Fruit fly (Drosophila melanogaster): ENCODE measurements around the gene Hipk.

Gene Hipk

DNA sequence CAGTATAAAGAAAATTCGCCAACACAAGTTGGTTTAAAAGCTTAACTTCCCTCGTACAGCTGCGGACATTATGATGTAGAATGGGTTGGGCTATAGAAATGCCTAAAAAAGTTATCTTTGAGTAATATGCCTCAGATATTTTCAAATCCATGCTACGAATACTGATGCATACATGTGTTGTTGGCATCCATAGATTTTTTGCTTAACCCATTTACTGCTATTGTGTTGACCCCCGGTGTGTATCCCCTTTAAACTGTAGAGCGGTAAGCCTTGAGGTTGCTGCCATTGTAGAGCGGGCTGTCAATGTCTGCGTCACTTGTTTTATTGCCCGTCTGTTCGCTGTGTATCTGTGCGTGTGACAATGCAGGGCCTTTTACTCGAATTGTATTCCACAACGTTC is 10.1 kb downstream of the Hipk start (continued):
- TF ChIP-seq maf-S (GFP tag; optimal IDR thresholded peaks at IDR 0.05) (peak; percentile 67), Dek (tag; optimal IDR thresholded peaks at IDR 0.05) (peak; percentile 59), ATbp (GFP tag; optimal IDR thresholded peaks at IDR 0.05) (peak; percentile 51), TFAM (GFP tag; optimal IDR thresholded peaks at IDR 0.05) (no peak), dimm (GFP tag; IDR thresholded peaks at IDR 0.05) (peak; percentile 52), CG10543 (GFP tag; optimal IDR thresholded peaks at IDR 0.05) (peak; percentile 9), H15 (GFP tag; IDR thresholded peaks at IDR 0.05) (peak; percentile 73; the same call in 2 of the 3 replicates), ttk (GFP tag; IDR thresholded peaks at IDR 0.05) (peak; percentile 55; the same call in 1 of the 2 replicates), Doc2 (GFP tag; IDR thresholded peaks at IDR 0.05) (no peak), CG16813 (GFP tag; IDR thresholded peaks at IDR 0.05; ENCODE audit: partially characterized antibody) (no peak), toy (GFP tag; IDR thresholded peaks at IDR 0.05) (no peak), Hr78 (GFP tag; optimal IDR thresholded peaks at IDR 0.05) (peak in 1 of 2 experiments; percentile 39), CG12155 (GFP tag; optimal IDR thresholded peaks at IDR 0.05) (peak; percentile 49), Taf1 (GFP tag; IDR thresholded peaks at IDR 0.05) (peak; percentile 33; the same call in 1 of the 2 replicates), slou (GFP tag; optimal IDR thresholded peaks at IDR 0.05) (no peak), cad (GFP tag; optimal IDR thresholded peaks at IDR 0.05) (no peak), lola (GFP tag; optimal IDR thresholded peaks at IDR 0.05) (no peak), CG2712 (tag; optimal IDR thresholded peaks at IDR 0.05) (peak; percentile 67), HLH54F (GFP tag; optimal IDR thresholded peaks at IDR 0.05) (peak; percentile 66), Lpt (GFP tag; optimal IDR thresholded peaks at IDR 0.05) (no peak), CG7271 (tag; optimal IDR thresholded peaks at IDR 0.05) (no peak), CG18764 (GFP tag; optimal IDR thresholded peaks at IDR 0.05) (peak; percentile 35), eve (GFP tag; optimal IDR thresholded peaks at IDR 0.05) (peak in 1 of 2 experiments; percentile 91), CG34422 (GFP tag; IDR thresholded peaks at IDR 0.05) (peak; percentile 74), MESR4 (GFP tag; optimal IDR thresholded peaks at IDR 0.05) (no peak), crol (GFP tag; IDR thresholded peaks at IDR 0.05) (no peak), luna (GFP tag; optimal IDR thresholded peaks at IDR 0.05) (no peak), grn (GFP tag; optimal IDR thresholded peaks at IDR 0.05) (no peak), CkIIα-i1 (GFP tag; IDR thresholded peaks at IDR 0.05) (peak; percentile 26; the same call in 1 of the 2 replicates), onecut (GFP tag; IDR thresholded peaks at IDR 0.05) (peak; percentile 69), CG10321 (GFP tag; IDR thresholded peaks at IDR 0.05) (no peak), Atf3 (GFP tag; optimal IDR thresholded peaks at IDR 0.05) (peak; percentile 56), vnd (GFP tag; IDR thresholded peaks at IDR 0.05; ENCODE audit: partially characterized antibody) (no peak), Xbp1 (GFP tag; optimal IDR thresholded peaks at IDR 0.05) (peak; percentile 71), slp2 (GFP tag; optimal IDR thresholded peaks at IDR 0.05) (peak; percentile 62), tx (GFP tag; optimal IDR thresholded peaks at IDR 0.05) (peak; percentile 62), Tbp (GFP tag; optimal IDR thresholded peaks at IDR 0.05) (no peak), tio (GFP tag; optimal IDR thresholded peaks at IDR 0.05) (peak; percentile 46), CG13894 (tag; optimal IDR thresholded peaks at IDR 0.05) (peak; percentile 50), tin (GFP tag; optimal IDR thresholded peaks at IDR 0.05) (peak; percentile 59), hth (optimal IDR thresholded peaks at IDR 0.05) (no peak), CG10565 (GFP tag; optimal IDR thresholded peaks at IDR 0.05) (no peak), Bteb2 (GFP tag; optimal IDR thresholded peaks at IDR 0.05) (peak; percentile 64), Nf-YA (GFP tag; IDR thresholded peaks at IDR 0.05) (peak; percentile 61), CG4328 (GFP tag; optimal IDR thresholded peaks at IDR 0.05) (peak; percentile 2), row (GFP tag; IDR thresholded peaks at IDR 0.05) (peak; percentile 82), ewg (GFP tag; optimal IDR thresholded peaks at IDR 0.05) (peak; percentile 48), bab2 (GFP tag; optimal IDR thresholded peaks at IDR 0.05) (peak; percentile 63), CG14860 (GFP tag; IDR thresholded peaks at IDR 0.05; ENCODE audit: partially characterized antibody) (no peak), NC2β (GFP tag; optimal IDR thresholded peaks at IDR 0.05) (peak; percentile 32), BEAF-32 (GFP tag; optimal IDR thresholded peaks at IDR 0.05) (no peak), Ets65A (GFP tag) (peak; percentile 92)

Data from whole organism, embryonic.